Worm (Caenorhabditis elegans) whole organism, L3 larva: ENCODE data around the gene zip-3.

Source experiments
- lin-15B ChIP-seq: fragments of 150-350 bp; optimal IDR thresholded peaks from 2 replicates; lab custom pipeline; 2014; ENCODE audit warnings: missing biosample characterization, missing genetic modification characterization
- mml-1 ChIP-seq: fragments of 150-350 bp; sonication (generic microtip); optimal IDR thresholded peaks from 3 replicates; lab custom pipeline; 2014; ENCODE audit warnings: missing biosample characterization, missing genetic modification characterization
- tbx-2 ChIP-seq: sonication (generic microtip); optimal IDR thresholded peaks from 2 replicates; lab custom pipeline; 2016; ENCODE audit warnings: mild to moderate bottlenecking, missing genetic modification characterization, missing compliant biosample characterization

DNA sequence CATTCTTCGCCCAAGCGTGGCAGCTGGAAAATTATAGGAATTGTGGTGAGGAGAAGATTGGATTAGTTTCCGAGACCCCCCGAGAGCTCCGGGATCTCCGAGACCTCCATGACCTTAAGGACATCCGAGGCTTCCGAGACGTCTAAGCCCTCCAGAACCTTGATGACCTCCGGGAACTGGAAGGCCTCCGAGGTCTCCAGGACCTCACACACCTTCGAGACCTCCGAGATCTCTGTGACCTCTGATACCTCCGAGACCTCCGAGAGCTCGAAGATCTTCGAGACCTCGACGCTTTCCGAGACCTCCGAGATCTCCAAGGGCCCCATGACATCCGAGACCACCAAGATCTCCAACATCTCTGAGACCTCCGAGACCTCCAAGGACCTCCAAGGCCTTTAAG, 25.0 kb upstream of the zip-3 start:
- TF ChIP-seq mml-1 (tag; lab: Kevin White, UChicago) (no peak), lin-15B (no peak), tbx-2 (tag; lab: Kevin White, UChicago) (no peak)
